Worm (Caenorhabditis elegans): ENCODE data around the gene T11B7.2.

DNA sequence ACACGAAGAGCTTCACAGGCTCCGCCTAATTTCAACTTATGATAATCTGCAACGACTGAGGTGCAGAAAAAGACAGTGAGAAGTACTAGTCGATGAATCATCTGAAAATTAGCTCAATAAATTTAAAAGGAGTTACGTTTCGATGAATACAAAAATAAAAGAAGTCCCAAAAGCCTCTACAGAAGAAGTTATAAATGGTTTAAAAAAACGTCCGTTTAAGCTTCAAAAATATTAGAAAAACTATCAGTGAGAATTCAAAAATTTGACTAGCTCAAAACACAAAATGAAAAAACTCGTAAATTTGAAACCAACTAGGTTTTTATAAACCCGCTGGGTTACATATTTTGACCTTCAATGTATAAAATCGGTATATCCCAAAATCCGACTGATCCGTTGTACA lies 11.6 kb upstream of the T11B7.2 start, which contains the start of gene T11B7.5:
- TF ChIP-seq nhr-237 (tag; optimal IDR thresholded peaks at IDR 0.05) (no peak), aly-2 (tag; optimal IDR thresholded peaks at IDR 0.05) (no peak), ztf-11 (tag; optimal IDR thresholded peaks at IDR 0.05) (no peak), ama-1 (optimal IDR thresholded peaks at IDR 0.05) (no peak), egl-27 (tag; optimal IDR thresholded peaks at IDR 0.05) (no peak), lsy-2 (tag; optimal IDR thresholded peaks at IDR 0.05) (no peak), tbx-2 (tag; optimal IDR thresholded peaks at IDR 0.05) (no peak), snpc-4 (tag; optimal IDR thresholded peaks at IDR 0.05) (no peak), ztf-4 (tag; optimal IDR thresholded peaks at IDR 0.05) (no peak), unc-98 (GFP tag; IDR thresholded peaks at IDR 0.05) (no peak), C16A3.4 (tag; optimal IDR thresholded peaks at IDR 0.05) (no peak), F16B12.6 (tag; optimal IDR thresholded peaks at IDR 0.05) (no peak)

Data from whole organism, L1 larva.